Worm (Caenorhabditis elegans): ENCODE data around the gene T05C12.8.

DNA sequence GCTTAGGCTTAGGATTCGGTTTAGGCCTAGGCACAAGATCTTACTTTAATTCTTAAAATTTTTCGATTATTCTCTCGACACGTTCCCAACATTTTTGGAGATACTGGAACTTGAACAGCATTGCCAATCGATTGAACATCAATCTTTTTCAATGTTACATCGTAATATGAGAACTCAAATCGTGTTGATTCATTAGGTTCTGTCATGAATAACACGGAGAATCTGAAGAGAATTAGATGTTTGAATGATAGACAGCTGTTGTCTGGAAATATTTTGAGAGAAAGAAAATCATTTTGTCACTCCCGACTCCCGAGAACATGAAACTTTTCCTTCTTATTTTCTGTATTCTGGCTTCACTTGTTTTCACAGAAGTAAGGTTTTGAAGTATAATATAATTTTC, 21.1 kb downstream of the T05C12.8 start, which contains the start of gene T05C12.15:
- TF ChIP-seq lsy-2 (tag; optimal IDR thresholded peaks at IDR 0.05) (no peak), ama-1 (optimal IDR thresholded peaks at IDR 0.05) (no peak), dmd-4 (tag; optimal IDR thresholded peaks at IDR 0.05) (no peak), zag-1 (tag; optimal IDR thresholded peaks at IDR 0.05) (no peak), blmp-1 (tag; optimal IDR thresholded peaks at IDR 0.05; ENCODE audit: insufficient read depth) (no peak), ceh-82 (tag; optimal IDR thresholded peaks at IDR 0.05) (no peak), nhr-10 (tag; optimal IDR thresholded peaks at IDR 0.05) (no peak), nhr-12 (tag; optimal IDR thresholded peaks at IDR 0.05) (no peak), elt-1 (tag; optimal IDR thresholded peaks at IDR 0.05) (no peak), lin-13 (GFP tag; optimal IDR thresholded peaks at IDR 0.05) (no peak), ceh-16 (tag; optimal IDR thresholded peaks at IDR 0.05) (no peak), nhr-237 (tag; optimal IDR thresholded peaks at IDR 0.05) (no peak), mdl-1 (tag; optimal IDR thresholded peaks at IDR 0.05) (no peak), elt-3 (tag; optimal IDR thresholded peaks at IDR 0.05) (no peak)
